Worm (Caenorhabditis elegans): ENCODE results near the gene ttm-1.

DNA sequence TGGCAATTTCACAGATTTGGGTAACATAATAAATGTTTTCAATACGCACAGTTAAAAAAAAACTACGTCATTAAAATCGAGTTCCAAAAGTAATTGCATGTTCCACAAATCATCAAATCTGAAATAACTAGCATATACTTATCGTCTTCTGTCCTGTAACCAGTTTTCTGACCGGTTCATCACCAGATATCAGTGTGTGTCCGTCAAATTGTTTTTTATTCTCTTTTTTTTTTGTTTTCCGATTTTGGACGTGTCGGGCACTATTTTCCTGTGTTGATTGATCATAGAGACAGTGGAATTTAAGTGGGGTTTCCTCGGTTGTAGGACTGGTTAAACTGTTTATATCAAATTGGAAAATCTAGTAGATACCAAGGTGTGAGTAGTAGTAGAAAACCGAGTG lies 47.1 kb upstream of the ttm-1 start:
- TF ChIP-seq skn-1 (tag; optimal IDR thresholded peaks at IDR 0.05) (no peak), ztf-11 (tag; optimal IDR thresholded peaks at IDR 0.05) (no peak), mdl-1 (tag; optimal IDR thresholded peaks at IDR 0.05) (no peak), unc-39 (tag; optimal IDR thresholded peaks at IDR 0.05) (no peak), nhr-77 (tag; optimal IDR thresholded peaks at IDR 0.05) (no peak), nhr-12 (tag; optimal IDR thresholded peaks at IDR 0.05) (no peak), snpc-4 (tag; optimal IDR thresholded peaks at IDR 0.05) (no peak), nhr-25 (tag; optimal IDR thresholded peaks at IDR 0.05) (no peak), ceh-16 (tag; optimal IDR thresholded peaks at IDR 0.05) (no peak), tbx-2 (tag; optimal IDR thresholded peaks at IDR 0.05) (no peak), ama-1 (optimal IDR thresholded peaks at IDR 0.05) (no peak), nhr-11 (tag; optimal IDR thresholded peaks at IDR 0.05) (no peak)

Data from whole organism, L3 larva.